Worm (Caenorhabditis elegans) whole organism, L3 larva: Measurements from ENCODE around the gene dpy-26.

Experiments used
- egl-27 ChIP-seq: sonication (generic microtip); optimal IDR thresholded peaks from 4 replicates; lab custom pipeline; 2017; ENCODE audit warnings: missing biosample characterization, missing genetic modification reagents, missing genetic modification characterization
- elt-1 ChIP-seq: fragments of 150-350 bp; optimal IDR thresholded peaks from 2 replicates; lab custom pipeline; 2014; ENCODE audit warnings: missing biosample characterization, missing genetic modification characterization
- eor-1 ChIP-seq, 2 experiments: fragments of 150-350 bp; optimal IDR thresholded peaks; 2 replicates each; lab custom pipeline; 2014 to 2018; ENCODE audit warnings: missing biosample characterization in 2 of 2, missing genetic modification characterization in 2 of 2
- fkh-10 ChIP-seq: sonication (generic microtip); optimal IDR thresholded peaks from 2 replicates; lab custom pipeline; 2017; ENCODE audit warnings: missing biosample characterization, missing genetic modification reagents, missing genetic modification characterization
- mdl-1 ChIP-seq: fragments of 150-350 bp; optimal IDR thresholded peaks from 2 replicates; lab custom pipeline; 2014; ENCODE audit warnings: missing biosample characterization, missing genetic modification characterization
- nhr-11 ChIP-seq: fragments of 150-350 bp; optimal IDR thresholded peaks from 2 replicates; lab custom pipeline; 2014; ENCODE audit warnings: missing biosample characterization, missing genetic modification characterization
- nhr-76 ChIP-seq: fragments of 150-350 bp; sonication (generic microtip); optimal IDR thresholded peaks from 5 replicates; lab custom pipeline; 2014; ENCODE audit warnings: missing biosample characterization, missing genetic modification characterization
- pqm-1 ChIP-seq: fragments of 150-350 bp; optimal IDR thresholded peaks from 2 replicates; lab custom pipeline; 2017; ENCODE audit warnings: missing biosample characterization, missing genetic modification characterization, inconsistent platforms
- skn-1 ChIP-seq: fragments of 150-350 bp; optimal IDR thresholded peaks from 2 replicates; lab custom pipeline; 2014; ENCODE audit warnings: missing biosample characterization, missing genetic modification characterization

- TF ChIP-seq mdl-1: no peak
- no peak for TF ChIP-seq pqm-1 (tag; lab: Kevin White, UChicago)
- TF ChIP-seq fkh-10 (GFP tag; lab: Kevin White, UChicago): no peak
- TF ChIP-seq elt-1 (tag; lab: Kevin White, UChicago): no peak
- no peak for TF ChIP-seq nhr-76
- no peak for TF ChIP-seq eor-1 (tag; optimal IDR thresholded peaks at IDR 0.05; lab: Kevin White, UChicago)
- TF ChIP-seq skn-1 (tag; lab: Kevin White, UChicago): no peak
- no peak for TF ChIP-seq nhr-11 (tag; lab: Kevin White, UChicago)
- no peak for TF ChIP-seq egl-27
Observed at ce11 chrIV:12432340-12432739, 18.8 kb downstream of the dpy-26 start, which contains the start of gene clec-184.
